Worm (Caenorhabditis elegans): ENCODE data around the gene E01B7.2.

DNA sequence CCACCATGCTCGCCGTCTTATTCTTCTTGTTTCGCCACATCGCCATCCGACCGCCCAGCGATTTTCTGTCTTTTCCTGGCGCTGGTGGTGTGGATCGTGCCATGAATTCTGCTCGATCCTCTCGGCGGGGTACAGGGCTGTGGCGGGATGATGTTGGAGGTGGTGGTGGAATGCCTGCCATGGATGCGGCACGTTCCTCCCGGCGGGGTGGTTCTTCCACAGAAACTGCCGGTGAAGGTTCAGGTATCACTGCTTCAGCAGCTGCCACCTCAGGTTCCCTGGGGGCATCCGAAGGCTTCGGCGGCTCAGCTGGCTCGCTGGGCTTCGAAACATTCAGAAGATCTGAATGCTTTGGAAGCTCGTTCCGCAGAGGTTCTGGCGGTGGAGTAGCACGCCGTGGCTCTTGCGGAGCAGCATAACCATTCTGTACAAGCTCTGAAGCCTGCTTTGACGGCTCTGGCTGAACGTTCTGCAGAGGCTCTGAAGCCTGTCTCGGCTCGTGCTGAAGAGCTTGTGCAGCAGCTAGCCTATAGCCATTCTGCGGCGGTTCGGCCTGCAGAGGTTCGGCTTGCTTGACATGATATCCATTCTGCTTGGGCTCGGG, 23.4 kb downstream of the E01B7.2 start:
- TF ChIP-seq nhr-129 (tag; optimal IDR thresholded peaks at IDR 0.05): no peak
- TF ChIP-seq ZK546.5 (tag; optimal IDR thresholded peaks at IDR 0.05): no peak
- TF ChIP-seq ama-1 (optimal IDR thresholded peaks at IDR 0.05): no peak
- no peak for TF ChIP-seq unc-62 (GFP tag; optimal IDR thresholded peaks at IDR 0.05)
- TF ChIP-seq nhr-237 (tag; optimal IDR thresholded peaks at IDR 0.05): no peak
- no peak for TF ChIP-seq ztf-1 (GFP tag; conservative IDR thresholded peaks at IDR 0.05)
- no peak for TF ChIP-seq unc-55 (GFP tag; optimal IDR thresholded peaks at IDR 0.05)
- TF ChIP-seq skn-1 (tag; optimal IDR thresholded peaks at IDR 0.05): no peak
- TF ChIP-seq sma-9 (GFP tag; optimal IDR thresholded peaks at IDR 0.05): no peak
- TF ChIP-seq sma-9 (tag; optimal IDR thresholded peaks at IDR 0.05): no peak
- TF ChIP-seq fos-1 (tag; optimal IDR thresholded peaks at IDR 0.05): no peak
- TF ChIP-seq mdl-1 (tag; optimal IDR thresholded peaks at IDR 0.05): no peak

All from whole organism, L2 larva.